Worm (Caenorhabditis elegans) whole organism, mixed stage, embryonic: ENCODE measurements around the gene cest-2.3.

Experiments
- mep-1 ChIP-seq: fragments of 150-350 bp; optimal IDR thresholded peaks from 2 replicates; lab custom pipeline; 2017; ENCODE audit warnings: missing biosample characterization, missing genetic modification reagents, missing genetic modification characterization, inconsistent platforms
- nhr-12 ChIP-seq: fragments of 150-350 bp; optimal IDR thresholded peaks from 2 replicates; lab custom pipeline; 2014; ENCODE audit warnings: missing biosample characterization, missing genetic modification characterization
- unc-39 ChIP-seq: fragments of 150-350 bp; optimal IDR thresholded peaks from 2 replicates; lab custom pipeline; 2014; ENCODE audit warnings: missing biosample characterization, missing genetic modification characterization
- unc-62 ChIP-seq: fragments of 150-350 bp; optimal IDR thresholded peaks from 2 replicates; lab custom pipeline; 2014; ENCODE audit warnings: missing biosample characterization, missing genetic modification reagents, missing genetic modification characterization

- TF ChIP-seq nhr-12 (no peak), unc-39 (tag; lab: Kevin White, UChicago) (no peak), mep-1 (tag; lab: Kevin White, UChicago) (no peak), unc-62 (GFP tag; lab: Kevin White, UChicago) (no peak)
Observed at ce11 chrV:14160698-14161097, 22.1 kb downstream of the cest-2.3 start, which contains the start of gene cest-1.2.
